Worm (Caenorhabditis elegans) whole organism, young adult: ENCODE measurements around the gene C50F4.16.

Experiments used
- B0019.2 ChIP-seq: fragments of 200-800 bp; sonication (Bioruptor generic); conservative IDR thresholded peaks from 2 replicates; pipeline ENCODE4 v1.3.6; 2022; ENCODE audit warnings: missing genetic modification reagents, missing genetic modification characterization, missing compliant biosample characterization
- B0035.1 ChIP-seq: sonication (generic microtip); optimal IDR thresholded peaks from 2 replicates; lab custom pipeline; 2016; ENCODE audit warnings: missing genetic modification characterization, mild to moderate bottlenecking, missing compliant biosample characterization, missing genotype, missing genetic modification reagents
- B0336.3 ChIP-seq: fragments of 200-800 bp; sonication (Bioruptor generic); IDR thresholded peaks from 2 replicates; pipeline ENCODE4 v1.3.6; 2022; ENCODE audit warnings: missing genetic modification characterization, missing compliant biosample characterization
- C17E4.6 ChIP-seq: fragments of 200-800 bp; sonication (Bioruptor generic); IDR thresholded peaks from 2 replicates; pipeline ENCODE4 v1.3.6; 2022; ENCODE audit warnings: missing genetic modification reagents, missing genetic modification characterization, missing compliant biosample characterization
- F33H1.4 ChIP-seq: fragments of 200-800 bp; sonication (Bioruptor generic); IDR thresholded peaks from 2 replicates; pipeline ENCODE4 v1.3.6; 2022; ENCODE audit warnings: missing genetic modification reagents, missing genetic modification characterization, missing compliant biosample characterization
- F49E8.2 ChIP-seq: sonication (generic microtip); optimal IDR thresholded peaks from 3 replicates; lab custom pipeline; 2017; ENCODE audit warnings: missing genetic modification characterization, mild to moderate bottlenecking, missing compliant biosample characterization, antibody characterized with exemption, moderate library complexity; ENCODE audit not compliant: insufficient read depth
- F52B5.7 ChIP-seq: sonication (generic microtip); optimal IDR thresholded peaks from 2 replicates; lab custom pipeline; 2016; ENCODE audit warnings: mild to moderate bottlenecking, missing genetic modification characterization, missing compliant biosample characterization
- Y79H2A.3 ChIP-seq: fragments of 200-800 bp; sonication (Bioruptor generic); conservative IDR thresholded peaks from 2 replicates; pipeline ENCODE4 v1.3.6; 2022; ENCODE audit warnings: missing genetic modification reagents, missing genetic modification characterization, missing compliant biosample characterization
- ZK185.1 ChIP-seq: sonication (generic microtip); optimal IDR thresholded peaks from 2 replicates; lab custom pipeline; 2016; ENCODE audit warnings: mild to moderate bottlenecking, missing genetic modification characterization, missing compliant biosample characterization; ENCODE audit not compliant: poor library complexity, severe bottlenecking
- aptf-3 ChIP-seq: fragments of 200-800 bp; sonication (Bioruptor generic); IDR thresholded peaks from 2 replicates; pipeline ENCODE4 v1.3.6; 2022; ENCODE audit warnings: missing genetic modification characterization, missing compliant biosample characterization
- atf-7 ChIP-seq: sonication (generic microtip); optimal IDR thresholded peaks from 2 replicates; lab custom pipeline; 2017; ENCODE audit warnings: mild to moderate bottlenecking, missing genetic modification characterization, missing compliant biosample characterization
- attf-6 ChIP-seq: fragments of 200-800 bp; sonication (Bioruptor generic); IDR thresholded peaks from 2 replicates; pipeline ENCODE4 v1.3.6; 2022; ENCODE audit warnings: missing genetic modification reagents, missing genetic modification characterization, missing compliant biosample characterization
- ccch-3 ChIP-seq: fragments of 200-800 bp; sonication (Bioruptor generic); optimal IDR thresholded peaks from 2 replicates; lab custom pipeline; 2018; ENCODE audit warnings: mild to moderate bottlenecking, missing genetic modification characterization, missing compliant biosample characterization
- cebp-1 ChIP-seq, 2 experiments: fragments of 200-800 bp in 1 of 2; sonication (Bioruptor generic) in 1 of 2; sonication (generic microtip) in 1 of 2; IDR thresholded peaks in 1 of 2; optimal IDR thresholded peaks in 1 of 2; 2 replicates each; pipeline versions ENCODE4 v1.3.6 to Lab custom; 2017 to 2022; ENCODE audit warnings: missing compliant biosample characterization in 2 of 2, missing genetic modification characterization in 2 of 2, mild to moderate bottlenecking in 1 of 2, missing genetic modification reagents in 1 of 2, moderate library complexity in 1 of 2
- ceh-27 ChIP-seq: fragments of 200-800 bp; sonication (Bioruptor generic); optimal IDR thresholded peaks from 2 replicates; lab custom pipeline; 2018; ENCODE audit warnings: mild to moderate bottlenecking, missing genetic modification characterization, moderate library complexity, missing compliant biosample characterization
- ceh-58 ChIP-seq: fragments of 200-800 bp; sonication (Bioruptor generic); IDR thresholded peaks from 2 replicates; pipeline ENCODE4 v1.3.6; 2022; ENCODE audit warnings: missing genetic modification characterization, missing compliant biosample characterization
- chd-7 ChIP-seq: sonication (generic microtip); optimal IDR thresholded peaks from 2 replicates; lab custom pipeline; 2016; ENCODE audit warnings: mild to moderate bottlenecking, missing genetic modification characterization, moderate library complexity, missing compliant biosample characterization
- die-1 ChIP-seq: sonication (generic microtip); optimal IDR thresholded peaks from 2 replicates; lab custom pipeline; 2016; ENCODE audit warnings: missing genotype, mild to moderate bottlenecking, missing genetic modification characterization, missing compliant biosample characterization
- efl-1 ChIP-seq: fragments of 150-350 bp; optimal IDR thresholded peaks from 2 replicates; lab custom pipeline; 2014; ENCODE audit warnings: missing biosample characterization, missing genetic modification reagents, missing genetic modification characterization
- egl-18 ChIP-seq: fragments of 200-800 bp; sonication (Bioruptor generic); IDR thresholded peaks from 2 replicates; pipeline ENCODE4 v1.3.6; 2022; ENCODE audit warnings: missing genetic modification reagents, missing genetic modification characterization, missing compliant biosample characterization
- hlh-12 ChIP-seq: sonication (generic microtip); optimal IDR thresholded peaks from 2 replicates; lab custom pipeline; 2016; ENCODE audit warnings: missing genetic modification characterization, missing compliant biosample characterization
- hmg-1.2 ChIP-seq: fragments of 200-800 bp; sonication (Bioruptor generic); IDR thresholded peaks from 2 replicates; pipeline ENCODE4 v1.3.6; 2022; ENCODE audit warnings: missing genetic modification reagents, missing genetic modification characterization, missing compliant biosample characterization
- lag-1 ChIP-seq: fragments of 200-800 bp; sonication (Bioruptor generic); IDR thresholded peaks from 2 replicates; pipeline ENCODE4 v1.3.6; 2022; ENCODE audit warnings: missing genetic modification reagents, missing genetic modification characterization, missing compliant biosample characterization
- let-607 ChIP-seq, 2 experiments: fragments of 200-800 bp in 1 of 2; sonication (Bioruptor generic) in 1 of 2; sonication (generic microtip) in 1 of 2; optimal IDR thresholded peaks; 2 replicates each; lab custom pipeline; 2016 to 2018; ENCODE audit warnings: mild to moderate bottlenecking in 2 of 2, missing compliant biosample characterization in 2 of 2, missing genetic modification characterization in 2 of 2, moderate library complexity in 2 of 2, missing genotype in 1 of 2
- lin-26 ChIP-seq: fragments of 200-800 bp; sonication (Bioruptor generic); IDR thresholded peaks from 2 replicates; pipeline ENCODE4 v1.3.6; 2022; ENCODE audit warnings: missing genetic modification reagents, missing genetic modification characterization, missing compliant biosample characterization
- mcd-1 ChIP-seq: fragments of 200-800 bp; sonication (Bioruptor generic); IDR thresholded peaks from 2 replicates; pipeline ENCODE4 v1.3.6; 2022; ENCODE audit warnings: missing genetic modification reagents, missing genetic modification characterization, missing compliant biosample characterization
- nhr-179 ChIP-seq: sonication (generic microtip); optimal IDR thresholded peaks from 2 replicates; lab custom pipeline; 2016; ENCODE audit warnings: mild to moderate bottlenecking, missing genetic modification characterization, missing compliant biosample characterization
- sdz-38 ChIP-seq: sonication (generic microtip); optimal IDR thresholded peaks from 2 replicates; lab custom pipeline; 2016; ENCODE audit warnings: missing genotype, missing genetic modification characterization, missing compliant biosample characterization
- snpc-3.4 ChIP-seq: sonication (generic microtip); optimal IDR thresholded peaks from 2 replicates; lab custom pipeline; 2017; ENCODE audit warnings: missing genetic modification characterization, mild to moderate bottlenecking, missing compliant biosample characterization, antibody characterized with exemption, moderate library complexity, missing genotype, missing genetic modification reagents
- snpc-4 ChIP-seq, 5 experiments: fragments of 150-350 bp in 1 of 5; sonication (generic microtip) in 4 of 5; optimal IDR thresholded peaks; 2 replicates each; lab custom pipeline; 2014 to 2018; ENCODE audit warnings: missing genetic modification characterization in 5 of 5, missing biosample characterization in 3 of 5, antibody characterized with exemption in 2 of 5, mild to moderate bottlenecking in 2 of 5, missing compliant biosample characterization in 2 of 5, missing genotype in 2 of 5, moderate library complexity in 2 of 5, missing genetic modification reagents in 1 of 5
- somi-1 ChIP-seq: fragments of 200-800 bp; sonication (Bioruptor generic); optimal IDR thresholded peaks from 2 replicates; lab custom pipeline; 2018; ENCODE audit warnings: mild to moderate bottlenecking, missing genetic modification characterization, missing compliant biosample characterization
- tbp1 ChIP-seq: fragments of 200-800 bp; sonication (Bioruptor generic); optimal IDR thresholded peaks from 2 replicates; lab custom pipeline; 2018; ENCODE audit warnings: mild to moderate bottlenecking, missing genetic modification characterization, missing compliant biosample characterization
- unc-62 ChIP-seq: fragments of 150-350 bp; optimal IDR thresholded peaks from 2 replicates; lab custom pipeline; 2014; ENCODE audit warnings: missing biosample characterization, missing genetic modification reagents, missing genetic modification characterization
- zfh-2 ChIP-seq: fragments of 200-800 bp; sonication (Bioruptor generic); conservative IDR thresholded peaks from 2 replicates; pipeline ENCODE4 v1.3.6; 2022; ENCODE audit warnings: missing genetic modification reagents, missing genetic modification characterization, missing compliant biosample characterization
- ztf-18 ChIP-seq: sonication (generic microtip); optimal IDR thresholded peaks from 2 replicates; lab custom pipeline; 2016; ENCODE audit warnings: missing genotype, mild to moderate bottlenecking, missing genetic modification characterization, missing compliant biosample characterization
- ztf-22 ChIP-seq: fragments of 200-800 bp; sonication (Bioruptor generic); optimal IDR thresholded peaks from 2 replicates; lab custom pipeline; 2018; ENCODE audit warnings: mild to moderate bottlenecking, missing genetic modification characterization, moderate library complexity, missing compliant biosample characterization
- ztf-26 ChIP-seq: sonication (generic microtip); optimal IDR thresholded peaks from 2 replicates; lab custom pipeline; 2017; ENCODE audit warnings: missing genetic modification characterization, missing compliant biosample characterization

Gene C50F4.16

DNA sequence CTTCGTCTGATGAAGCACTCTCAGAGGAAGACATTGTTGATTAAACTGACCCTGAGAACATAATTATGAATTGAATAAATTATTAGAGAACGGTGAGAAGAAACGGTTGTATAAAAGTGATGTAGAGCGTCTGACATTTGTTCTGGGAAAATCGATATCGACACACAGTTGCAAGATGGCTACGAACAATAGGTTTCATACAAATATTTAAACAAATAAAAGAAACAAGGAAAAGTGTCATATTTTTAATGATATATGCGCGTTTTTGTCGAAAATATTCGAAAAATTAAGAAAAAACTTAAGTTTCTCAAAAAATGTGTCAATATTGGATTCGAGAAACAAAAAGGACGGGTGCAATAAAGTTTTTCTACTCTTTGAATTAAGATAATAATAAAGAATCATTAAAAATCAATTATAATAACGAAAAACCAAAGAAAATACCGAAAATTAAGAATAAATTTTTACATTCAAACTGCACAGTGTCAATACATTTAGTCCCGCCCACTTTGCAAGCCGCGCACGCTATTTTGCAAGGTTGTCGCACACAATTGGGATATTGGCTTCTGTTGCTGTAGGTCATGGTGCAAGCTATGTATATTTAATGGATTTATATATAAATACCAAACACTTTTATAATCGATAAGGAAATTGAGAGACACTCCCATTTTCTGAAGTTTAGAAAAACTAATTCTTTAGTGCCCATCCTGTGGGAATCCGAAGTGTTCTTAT, 41.4 kb upstream of the C50F4.16 start, which contains the start of gene rtfo-1 (continued):
- no peak for TF ChIP-seq B0336.3 (GFP tag; lab: Robert Waterston, UW)
- TF ChIP-seq ZK185.1 (tag; lab: Kevin White, UChicago): peak; percentile 12

DNA sequence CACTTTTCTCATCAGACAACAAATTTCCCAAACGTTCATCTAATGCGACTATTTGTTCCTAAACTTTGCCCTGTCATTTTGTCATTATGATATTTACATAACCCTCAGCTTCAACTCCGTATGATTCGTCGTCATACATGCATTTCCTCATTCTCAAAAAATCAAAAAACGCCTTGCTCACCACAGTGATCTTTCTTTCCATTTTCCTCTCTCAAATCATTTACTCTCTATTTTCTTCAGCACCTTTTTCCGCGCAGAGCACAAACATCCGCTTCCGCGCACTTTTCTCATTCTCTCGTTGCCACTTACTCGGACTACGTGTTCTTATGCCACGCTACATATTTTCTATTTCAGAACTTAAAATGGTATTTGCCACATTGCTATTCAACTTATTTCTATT, 35.6 kb upstream of the C50F4.16 start, which contains the start of gene F25B3.2:
Gene F25B3.2 (plus strand): TSS at position 301 of the 400 bp plus-strand sequence.
- TF ChIP-seq B0035.1 (tag; lab: Kevin White, UChicago) (no peak), tbp1 (GFP tag; lab: Kevin White, UChicago) (no peak), sdz-38 (no peak), snpc-4 (GFP tag; optimal IDR thresholded peaks at IDR 0.05; lab: Kevin White, UChicago) (no peak), snpc-4 (tag; optimal IDR thresholded peaks at IDR 0.05; lab: Kevin White, UChicago) (no peak), ztf-26 (tag; lab: Kevin White, UChicago) (no peak), lin-26 (GFP tag; lab: Robert Waterston, UW) (no peak), ceh-58 (GFP tag; lab: Robert Waterston, UW) (no peak), hmg-1.2 (GFP tag; lab: Robert Waterston, UW) (no peak), ceh-27 (GFP tag; lab: Kevin White, UChicago) (no peak), ztf-22 (GFP tag; lab: Kevin White, UChicago) (no peak), ZK185.1 (tag; lab: Kevin White, UChicago) (no peak), lag-1 (GFP tag; lab: Robert Waterston, UW) (no peak), die-1 (tag; lab: Kevin White, UChicago) (no peak), Y79H2A.3 (no peak), ztf-18 (tag; lab: Kevin White, UChicago) (no peak), B0019.2 (no peak), cebp-1 (GFP tag; IDR thresholded peaks at IDR 0.05; lab: Robert Waterston, UW) (no peak), cebp-1 (tag; optimal IDR thresholded peaks at IDR 0.05; lab: Kevin White, UChicago) (no peak), F52B5.7 (tag; lab: Kevin White, UChicago) (no peak)

- no peak for TF ChIP-seq mcd-1 (GFP tag; lab: Robert Waterston, UW)
Observed at ce11 chrV:9571673-9572072, 30.3 kb upstream of the C50F4.16 start.

- TF ChIP-seq egl-18 (GFP tag; lab: Robert Waterston, UW): no peak
- TF ChIP-seq hlh-12 (tag; lab: Kevin White, UChicago): no peak
- TF ChIP-seq B0035.1 (tag; lab: Kevin White, UChicago): no peak
- no peak for TF ChIP-seq let-607 (tag; optimal IDR thresholded peaks at IDR 0.05; lab: Kevin White, UChicago)
- TF ChIP-seq atf-7: no peak
- no peak for TF ChIP-seq efl-1
- TF ChIP-seq F52B5.7 (tag; lab: Kevin White, UChicago): no peak
- no peak for TF ChIP-seq unc-62
- TF ChIP-seq C17E4.6 (GFP tag; lab: Robert Waterston, UW): no peak
- TF ChIP-seq aptf-3: no peak
- TF ChIP-seq snpc-3.4 (tag; lab: Kevin White, UChicago): no peak
- TF ChIP-seq chd-7 (tag; lab: Kevin White, UChicago): no peak
- no peak for TF ChIP-seq attf-6 (GFP tag; lab: Robert Waterston, UW)
- TF ChIP-seq F33H1.4: no peak
- TF ChIP-seq nhr-179 (tag; lab: Kevin White, UChicago): no peak
- no peak for TF ChIP-seq F49E8.2 (tag; lab: Kevin White, UChicago)
- no peak for TF ChIP-seq ccch-3
- no peak for TF ChIP-seq hmg-1.2 (GFP tag; lab: Robert Waterston, UW)
- no peak for TF ChIP-seq zfh-2
- no peak for TF ChIP-seq somi-1 (GFP tag; lab: Kevin White, UChicago)
Observed at ce11 chrV:9571056-9571455, 29.6 kb upstream of the C50F4.16 start.
